Fruit fly (Drosophila melanogaster): ENCODE measurements around the gene exd.

Gene exd

dm6 chrX:15996831-15997230 lies 4.6 kb downstream of the exd start, which contains the start of gene CG8939 (continued):
- peak; percentile 54 for TF ChIP-seq Bgb (GFP tag; IDR thresholded peaks at IDR 0.05; ENCODE audit: partially characterized antibody)
- no peak for TF ChIP-seq Hand (GFP tag; optimal IDR thresholded peaks at IDR 0.05)
- TF ChIP-seq CG13894 (tag; optimal IDR thresholded peaks at IDR 0.05): no peak
- no peak for TF ChIP-seq Jarid2 (GFP tag; optimal IDR thresholded peaks at IDR 0.05)
- peak; percentile 74 for TF ChIP-seq CG9797 (GFP tag; optimal IDR thresholded peaks at IDR 0.05)
- TF ChIP-seq Max (GFP tag; optimal IDR thresholded peaks at IDR 0.05): peak; percentile 90
- no peak for TF ChIP-seq corto (GFP tag; optimal IDR thresholded peaks at IDR 0.05)
- TF ChIP-seq CG12744 (GFP tag; optimal IDR thresholded peaks at IDR 0.05): no peak
- TF ChIP-seq trem (tag; optimal IDR thresholded peaks at IDR 0.05): peak; percentile 43
- peak; percentile 15 for TF ChIP-seq CG4617 (GFP tag; optimal IDR thresholded peaks at IDR 0.05; ENCODE audit: borderline replicate concordance)
- TF ChIP-seq MBD-R2 (GFP tag; IDR thresholded peaks at IDR 0.05): peak; percentile 65
- TF ChIP-seq cwo (GFP tag; optimal IDR thresholded peaks at IDR 0.05): peak; percentile 92
- peak; percentile 37 for TF ChIP-seq BEAF-32 (GFP tag; optimal IDR thresholded peaks at IDR 0.05)
- TF ChIP-seq amos (GFP tag; IDR thresholded peaks at IDR 0.05; ENCODE audit: partially characterized antibody): peak; percentile 17; the same call in 1 of the 2 replicates
- peak; percentile 71 for TF ChIP-seq pzg (GFP tag; optimal IDR thresholded peaks at IDR 0.05)
- TF ChIP-seq row (GFP tag; IDR thresholded peaks at IDR 0.05): peak; percentile 53; the same call in 1 of the 3 replicates
- TF ChIP-seq CG6175 (GFP tag; IDR thresholded peaks at IDR 0.05): no peak
- no peak for TF ChIP-seq CG17361 (GFP tag; IDR thresholded peaks at IDR 0.05)
- TF ChIP-seq CG14710 (tag; optimal IDR thresholded peaks at IDR 0.05): peak; percentile 33
- peak; percentile 12 for TF ChIP-seq CG12391 (tag; optimal IDR thresholded peaks at IDR 0.05)

- TF ChIP-seq nom (GFP tag; optimal IDR thresholded peaks at IDR 0.05) (peak; percentile 7), CG34376 (GFP tag; optimal IDR thresholded peaks at IDR 0.05) (peak; percentile 11), sqz (GFP tag; optimal IDR thresholded peaks at IDR 0.05) (peak; percentile 55), CG10979 (tag; optimal IDR thresholded peaks at IDR 0.05) (peak; percentile 7), Pdp1 (GFP tag; optimal IDR thresholded peaks at IDR 0.05) (no peak), CG2199 (GFP tag; IDR thresholded peaks at IDR 0.05) (peak; percentile 55; the same call in 2 of the 3 replicates), CG14050 (GFP tag; IDR thresholded peaks at IDR 0.05) (no peak), Deaf1 (tag; optimal IDR thresholded peaks at IDR 0.05) (peak; percentile 97)
These were observed 12.8 kb downstream of the exd start for dm6 chrX:16005066-16005465.

- TF ChIP-seq ewg (GFP tag; optimal IDR thresholded peaks at IDR 0.05) (peak; percentile 94), CG14860 (GFP tag; IDR thresholded peaks at IDR 0.05; ENCODE audit: partially characterized antibody) (peak; percentile 62), CG9797 (GFP tag; optimal IDR thresholded peaks at IDR 0.05) (peak; percentile 66), nerfin-2 (GFP tag; IDR thresholded peaks at IDR 0.05; ENCODE audit: partially characterized antibody) (peak; percentile 55; the same call in 1 of the 2 replicates), unc-4 (GFP tag; IDR thresholded peaks at IDR 0.05; ENCODE audit: partially characterized antibody) (peak; percentile 59), pzg (GFP tag; optimal IDR thresholded peaks at IDR 0.05) (peak; percentile 84), bcd (GFP tag; optimal IDR thresholded peaks at IDR 0.05) (no peak), E2f2 (GFP tag; IDR thresholded peaks at IDR 0.05) (peak; percentile 63), Scr (GFP tag; IDR thresholded peaks at IDR 0.05; ENCODE audit: partially characterized antibody) (peak; percentile 69), CG12942 (GFP tag; optimal IDR thresholded peaks at IDR 0.05) (no peak), lilli (GFP tag; optimal IDR thresholded peaks at IDR 0.05) (peak; percentile 6), CG15601 (tag; optimal IDR thresholded peaks at IDR 0.05) (peak; percentile 0), CG14710 (tag; optimal IDR thresholded peaks at IDR 0.05) (peak; percentile 53), Dp (GFP tag; optimal IDR thresholded peaks at IDR 0.05) (peak; percentile 58), tna (GFP tag; IDR thresholded peaks at IDR 0.05; ENCODE audit: partially characterized antibody) (peak; percentile 54; the same call in 1 of the 2 replicates), onecut (GFP tag; IDR thresholded peaks at IDR 0.05) (peak; percentile 43; the same call in 1 of the 2 replicates), Opbp (GFP tag; IDR thresholded peaks at IDR 0.05; ENCODE audit: partially characterized antibody) (peak; percentile 68; the same call in 2 of the 3 replicates), ftz-f1 (GFP tag; optimal IDR thresholded peaks at IDR 0.05) (no peak), CG10267 (tag; optimal IDR thresholded peaks at IDR 0.05) (peak; percentile 40), CG2116 (GFP tag; optimal IDR thresholded peaks at IDR 0.05) (peak; percentile 78)
These were observed 13.4 kb downstream of the exd start, which contains the start of the genes vap and CG12698 for dm6 chrX:16005551-16006197. Gene vap (minus strand): TSS chrX:16005812. Gene CG12698 (plus strand): TSS chrX:16006147.

All from whole organism, embryonic.